Worm (Caenorhabditis elegans) whole organism, mixed stage, embryonic: Measurements from ENCODE around the gene K09D9.9.

Experiments
- M03D4.4 ChIP-seq: sonication (generic microtip); optimal IDR thresholded peaks from 2 replicates; lab custom pipeline; 2017; ENCODE audit warnings: mild to moderate bottlenecking, missing genetic modification characterization, missing compliant biosample characterization
- bed-3 ChIP-seq: fragments of 200-800 bp; sonication (Bioruptor generic); optimal IDR thresholded peaks from 3 replicates; lab custom pipeline; 2018; ENCODE audit warnings: mild to moderate bottlenecking, missing genetic modification characterization, moderate library complexity, missing compliant biosample characterization
- blmp-1 ChIP-seq: fragments of 150-350 bp; optimal IDR thresholded peaks from 2 replicates; lab custom pipeline; 2014; ENCODE audit warnings: missing biosample characterization, missing genetic modification characterization
- ceh-39 ChIP-seq: fragments of 150-350 bp; optimal IDR thresholded peaks from 2 replicates; lab custom pipeline; 2014; ENCODE audit warnings: missing biosample characterization, missing genetic modification characterization
- ceh-43 ChIP-seq: fragments of 200-800 bp; sonication (Bioruptor generic); optimal IDR thresholded peaks from 2 replicates; lab custom pipeline; 2018; ENCODE audit warnings: mild to moderate bottlenecking, missing genetic modification characterization, moderate library complexity, missing compliant biosample characterization
- ceh-83 ChIP-seq: fragments of 200-800 bp; sonication (Bioruptor generic); optimal IDR thresholded peaks from 2 replicates; lab custom pipeline; 2018; ENCODE audit warnings: mild to moderate bottlenecking, missing genetic modification characterization, missing compliant biosample characterization
- ces-1 ChIP-seq: fragments of 150-350 bp; optimal IDR thresholded peaks from 2 replicates; lab custom pipeline; 2014; ENCODE audit warnings: missing biosample characterization, missing genetic modification reagents, missing genetic modification characterization
- cnd-1 ChIP-seq: fragments of 200-800 bp; sonication (Bioruptor generic); optimal IDR thresholded peaks from 2 replicates; lab custom pipeline; 2018; ENCODE audit warnings: mild to moderate bottlenecking, missing genetic modification characterization, missing compliant biosample characterization
- drap-1 ChIP-seq: fragments of 200-800 bp; sonication (Bioruptor generic); optimal IDR thresholded peaks from 3 replicates; lab custom pipeline; 2018; ENCODE audit warnings: mild to moderate bottlenecking, missing genetic modification characterization, missing compliant biosample characterization
- elt-1 ChIP-seq: sonication (generic microtip); optimal IDR thresholded peaks from 2 replicates; lab custom pipeline; 2017; ENCODE audit warnings: missing genetic modification characterization, mild to moderate bottlenecking, missing compliant biosample characterization, antibody characterized with exemption, moderate library complexity, borderline replicate concordance; ENCODE audit not compliant: insufficient read depth
- elt-3 ChIP-seq: fragments of 150-350 bp; optimal IDR thresholded peaks from 2 replicates; lab custom pipeline; 2014; ENCODE audit warnings: missing biosample characterization, missing genetic modification characterization
- hlh-1 ChIP-seq: fragments of 150-350 bp; optimal IDR thresholded peaks from 2 replicates; lab custom pipeline; 2014; ENCODE audit warnings: missing biosample characterization, missing genetic modification reagents, missing genetic modification characterization
- lin-13 ChIP-seq: fragments of 150-350 bp; optimal IDR thresholded peaks from 2 replicates; lab custom pipeline; 2014; ENCODE audit warnings: missing biosample characterization, missing genetic modification characterization
- lin-32 ChIP-seq: fragments of 200-800 bp; sonication (Bioruptor generic); optimal IDR thresholded peaks from 2 replicates; lab custom pipeline; 2018; ENCODE audit warnings: mild to moderate bottlenecking, missing genetic modification characterization, missing compliant biosample characterization
- lsy-2 ChIP-seq: fragments of 150-350 bp; optimal IDR thresholded peaks from 2 replicates; lab custom pipeline; 2014; ENCODE audit warnings: missing biosample characterization, missing genetic modification characterization
- mab-5 ChIP-seq: fragments of 150-350 bp; optimal IDR thresholded peaks from 2 replicates; lab custom pipeline; 2014; ENCODE audit warnings: missing biosample characterization, missing genetic modification characterization
- mep-1 ChIP-seq: fragments of 150-350 bp; optimal IDR thresholded peaks from 2 replicates; lab custom pipeline; 2017; ENCODE audit warnings: missing biosample characterization, missing genetic modification reagents, missing genetic modification characterization, inconsistent platforms
- nhr-12 ChIP-seq: fragments of 150-350 bp; optimal IDR thresholded peaks from 2 replicates; lab custom pipeline; 2014; ENCODE audit warnings: missing biosample characterization, missing genetic modification characterization
- nhr-2 ChIP-seq: fragments of 150-350 bp; optimal IDR thresholded peaks from 2 replicates; lab custom pipeline; 2014; ENCODE audit warnings: missing biosample characterization, missing genetic modification characterization
- nhr-237 ChIP-seq: fragments of 150-350 bp; optimal IDR thresholded peaks from 2 replicates; lab custom pipeline; 2014; ENCODE audit warnings: missing biosample characterization, missing genetic modification characterization
- nhr-28 ChIP-seq: fragments of 150-350 bp; optimal IDR thresholded peaks from 2 replicates; lab custom pipeline; 2014; ENCODE audit warnings: missing biosample characterization, missing genetic modification characterization
- nhr-76 ChIP-seq: sonication (generic microtip); optimal IDR thresholded peaks from 2 replicates; lab custom pipeline; 2017; ENCODE audit warnings: missing biosample characterization, missing genetic modification characterization
- pha-4 ChIP-seq: fragments of 150-350 bp; optimal IDR thresholded peaks from 2 replicates; lab custom pipeline; 2018; ENCODE audit warnings: missing biosample characterization, missing genetic modification reagents, missing genetic modification characterization
- sem-2 ChIP-seq: fragments of 200-800 bp; sonication (Bioruptor generic); optimal IDR thresholded peaks from 2 replicates; lab custom pipeline; 2018; ENCODE audit warnings: mild to moderate bottlenecking, missing genetic modification characterization, missing compliant biosample characterization
- snpc-4 ChIP-seq: fragments of 150-350 bp; optimal IDR thresholded peaks from 2 replicates; lab custom pipeline; 2014; ENCODE audit warnings: missing biosample characterization, missing genetic modification characterization
- sptf-1 ChIP-seq: sonication (generic microtip); optimal IDR thresholded peaks from 2 replicates; lab custom pipeline; 2017; ENCODE audit warnings: mild to moderate bottlenecking, missing genetic modification characterization, moderate library complexity, missing compliant biosample characterization
- tbx-8 ChIP-seq: fragments of 200-800 bp; sonication (Bioruptor generic); optimal IDR thresholded peaks from 2 replicates; lab custom pipeline; 2018; ENCODE audit warnings: mild to moderate bottlenecking, missing genetic modification characterization, moderate library complexity, missing compliant biosample characterization
- unc-39 ChIP-seq: fragments of 150-350 bp; optimal IDR thresholded peaks from 2 replicates; lab custom pipeline; 2014; ENCODE audit warnings: missing biosample characterization, missing genetic modification characterization
- zip-8 ChIP-seq: fragments of 150-350 bp; optimal IDR thresholded peaks from 2 replicates; lab custom pipeline; 2014; ENCODE audit warnings: missing biosample characterization, missing genetic modification characterization
- ztf-11 ChIP-seq: fragments of 150-350 bp; optimal IDR thresholded peaks from 2 replicates; lab custom pipeline; 2014; ENCODE audit warnings: missing biosample characterization, missing genetic modification characterization

The K09D9.9 gene

DNA sequence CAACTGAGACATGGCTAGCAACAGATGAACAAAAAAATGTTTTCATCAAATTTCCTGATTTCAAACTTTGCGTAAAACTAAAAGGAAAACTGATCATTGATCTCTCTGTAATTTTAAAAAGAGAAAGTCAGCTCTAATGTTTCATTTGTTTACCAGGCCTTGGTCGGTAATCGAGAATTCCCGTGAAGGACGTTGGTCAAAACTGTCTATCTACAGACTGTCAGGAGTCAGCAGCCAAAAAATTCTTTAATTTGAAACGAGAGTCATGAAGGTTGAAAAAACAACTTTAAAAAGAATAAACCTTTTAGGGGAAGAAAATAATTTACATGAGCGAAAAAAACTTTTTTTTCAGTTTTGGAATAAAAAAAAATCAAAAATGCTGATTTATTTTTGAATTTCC, 8.8 kb downstream of the K09D9.9 start:
- no peak for TF ChIP-seq M03D4.4 (tag; lab: Kevin White, UChicago)
- no peak for TF ChIP-seq ceh-43 (GFP tag; lab: Kevin White, UChicago)
- TF ChIP-seq mab-5 (tag; lab: Kevin White, UChicago), result no peak
- no peak for TF ChIP-seq elt-3 (tag; lab: Kevin White, UChicago)
- TF ChIP-seq snpc-4 (tag; lab: Kevin White, UChicago), result no peak
- no peak for TF ChIP-seq sptf-1 (tag; lab: Kevin White, UChicago)
- TF ChIP-seq ceh-39 (tag; lab: Kevin White, UChicago), result no peak
- no peak for TF ChIP-seq nhr-28
- TF ChIP-seq lin-32 (GFP tag; lab: Kevin White, UChicago), result no peak
- TF ChIP-seq nhr-2, result no peak
- TF ChIP-seq ztf-11 (tag; lab: Kevin White, UChicago), result no peak
- no peak for TF ChIP-seq nhr-76
- TF ChIP-seq zip-8 (tag; lab: Kevin White, UChicago), result no peak
- TF ChIP-seq tbx-8 (GFP tag; lab: Kevin White, UChicago), result no peak
- no peak for TF ChIP-seq pha-4 (tag; lab: Kevin White, UChicago)
- no peak for TF ChIP-seq unc-39 (tag; lab: Kevin White, UChicago)
- no peak for TF ChIP-seq bed-3 (GFP tag; lab: Kevin White, UChicago)

DNA sequence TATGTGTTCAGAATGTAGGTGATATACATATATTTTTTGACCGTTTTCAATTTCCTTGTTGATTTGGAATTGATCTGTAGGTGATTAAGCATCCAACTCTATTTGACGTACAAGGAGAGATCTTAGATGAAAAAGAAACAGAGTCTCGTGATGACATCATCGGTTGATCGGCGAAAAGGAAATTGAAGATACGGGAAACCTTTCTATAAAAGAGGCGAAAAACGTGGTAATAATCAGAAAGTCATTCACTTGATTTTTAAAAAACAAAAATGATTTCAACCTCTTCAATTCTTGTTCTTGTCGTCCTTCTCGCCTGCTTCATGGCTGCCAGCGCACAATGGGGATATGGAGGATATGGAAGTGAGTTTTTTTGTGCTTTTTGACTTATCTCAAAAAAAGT, 9.8 kb downstream of the K09D9.9 start, which contains the start of gene nlp-29:
Gene nlp-29, plus strand, starts transcription at position 248 of the 400 bp plus-strand sequence.
- TF ChIP-seq ceh-43 (GFP tag; lab: Kevin White, UChicago) (no peak), hlh-1 (tag; lab: Kevin White, UChicago) (no peak), lin-32 (GFP tag; lab: Kevin White, UChicago) (no peak), elt-1 (tag; lab: Kevin White, UChicago) (no peak), bed-3 (GFP tag; lab: Kevin White, UChicago) (no peak), blmp-1 (tag; lab: Kevin White, UChicago) (no peak), zip-8 (tag; lab: Kevin White, UChicago) (no peak), ceh-83 (GFP tag; lab: Kevin White, UChicago) (no peak), drap-1 (GFP tag; lab: Kevin White, UChicago) (no peak), elt-3 (tag; lab: Kevin White, UChicago) (no peak), ces-1 (GFP tag; lab: Kevin White, UChicago) (no peak), mep-1 (tag; lab: Kevin White, UChicago) (no peak), cnd-1 (no peak), pha-4 (tag; lab: Kevin White, UChicago) (no peak), M03D4.4 (tag; lab: Kevin White, UChicago) (no peak), nhr-237 (tag; lab: Kevin White, UChicago) (no peak), ztf-11 (tag; lab: Kevin White, UChicago) (no peak)

DNA sequence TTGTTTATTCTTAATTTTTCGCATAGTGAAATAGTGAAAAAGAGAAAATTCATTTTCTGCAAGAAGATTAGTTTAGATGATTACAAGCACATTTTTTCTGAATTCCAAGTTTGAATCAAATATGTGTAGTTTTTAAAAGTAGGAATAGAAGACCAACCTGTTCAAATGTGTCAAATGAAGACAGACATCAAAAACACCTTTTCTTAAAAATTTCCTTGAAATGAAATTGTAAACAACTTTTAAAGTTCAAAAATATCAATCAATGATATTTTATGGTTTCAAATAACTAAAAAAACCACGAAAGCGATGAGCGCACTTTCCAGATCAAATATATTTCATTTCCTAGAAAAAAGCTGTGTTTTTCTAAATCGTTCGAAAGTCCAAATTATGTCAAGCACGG, 12.3 kb downstream of the K09D9.9 start, which contains the start of gene nlp-30:
Gene nlp-30, plus strand, starts transcription at position 301 of the 400 bp plus-strand sequence.
- TF ChIP-seq sptf-1 (tag; lab: Kevin White, UChicago), result no peak
- no peak for TF ChIP-seq nhr-12 (tag; lab: Kevin White, UChicago)
- no peak for TF ChIP-seq hlh-1 (tag; lab: Kevin White, UChicago)
- TF ChIP-seq sem-2 (GFP tag; lab: Kevin White, UChicago), result no peak
- TF ChIP-seq snpc-4 (tag; lab: Kevin White, UChicago), result no peak
- TF ChIP-seq ceh-83 (GFP tag; lab: Kevin White, UChicago), result no peak

DNA sequence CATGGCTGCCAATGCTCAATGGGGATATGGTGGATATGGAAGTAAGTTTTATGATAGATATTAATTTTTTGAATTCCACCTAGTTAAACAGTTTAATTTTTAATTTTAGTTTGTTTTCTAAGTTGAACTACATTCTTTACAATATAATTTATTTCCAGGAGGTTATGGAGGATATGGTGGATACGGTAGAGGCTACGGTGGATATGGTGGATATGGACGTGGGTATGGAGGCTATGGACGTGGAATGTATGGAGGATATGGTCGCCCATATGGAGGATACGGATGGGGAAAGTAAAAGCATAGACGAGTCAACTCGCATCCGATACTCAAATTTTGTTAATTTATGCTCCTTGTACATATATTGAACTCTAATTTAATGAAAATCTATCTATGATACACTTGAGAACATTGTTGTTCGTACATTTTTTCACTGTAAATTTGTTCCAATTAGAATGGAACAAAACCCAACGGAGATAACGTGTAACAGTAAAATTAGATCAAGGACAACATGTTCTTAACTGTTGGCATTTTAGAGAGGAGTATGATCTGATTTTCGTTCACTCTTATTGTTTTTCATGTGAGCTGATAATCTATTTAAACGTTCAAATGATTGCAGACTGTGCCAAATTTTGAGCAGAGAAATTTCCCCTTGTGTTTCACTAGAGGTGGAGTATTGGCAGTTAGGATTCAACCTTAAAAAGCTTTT, 13.6 kb downstream of the K09D9.9 start:
- TF ChIP-seq unc-39 (tag; lab: Kevin White, UChicago) (no peak), mep-1 (tag; lab: Kevin White, UChicago) (no peak), lsy-2 (tag; lab: Kevin White, UChicago) (no peak), M03D4.4 (tag; lab: Kevin White, UChicago) (no peak), blmp-1 (tag; lab: Kevin White, UChicago) (no peak), zip-8 (tag; lab: Kevin White, UChicago) (no peak), ceh-39 (tag; lab: Kevin White, UChicago) (no peak), pha-4 (tag; lab: Kevin White, UChicago) (no peak), sptf-1 (tag; lab: Kevin White, UChicago) (no peak), lin-13 (no peak), ztf-11 (tag; lab: Kevin White, UChicago) (no peak), ces-1 (GFP tag; lab: Kevin White, UChicago) (no peak), nhr-28 (no peak)
